Fruit fly (Drosophila melanogaster): ENCODE measurements around the gene CG15879.

Gene CG15879

DNA sequence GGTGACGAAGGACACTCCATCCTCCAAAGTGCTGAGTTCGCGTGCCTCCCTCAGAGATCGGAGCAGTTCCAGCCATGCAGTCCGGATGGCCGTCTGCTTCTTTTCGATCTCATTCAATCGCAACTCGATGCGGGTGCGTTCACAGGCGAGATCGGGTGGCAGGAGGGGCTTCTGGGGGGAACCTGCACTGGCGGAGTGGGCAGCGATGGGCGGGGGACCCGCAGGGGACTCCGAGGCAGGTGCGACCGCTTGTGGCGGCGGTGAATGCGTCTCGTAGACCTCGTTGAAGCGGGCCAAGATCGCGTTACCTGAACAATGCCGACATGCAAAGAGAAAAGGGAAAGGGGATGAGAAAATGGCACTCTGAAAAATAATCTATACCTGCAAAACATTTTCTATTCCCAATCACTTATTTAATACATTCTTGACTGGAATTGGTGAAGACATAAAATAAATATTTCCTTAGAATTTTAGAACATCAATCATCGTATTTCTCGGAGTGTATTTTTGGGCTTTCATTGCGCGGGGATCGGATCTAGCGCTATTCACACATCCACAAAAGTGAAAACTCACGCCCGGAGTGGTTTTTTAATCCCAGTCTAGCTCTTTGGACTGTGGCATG, 10.1 kb downstream of the CG15879 start (continued):
- no peak for TF ChIP-seq eve (GFP tag; optimal IDR thresholded peaks at IDR 0.05)
- no peak for TF ChIP-seq CG15514 (GFP tag; optimal IDR thresholded peaks at IDR 0.05)
- TF ChIP-seq Ets97D (GFP tag; optimal IDR thresholded peaks at IDR 0.05): no peak
- no peak for TF ChIP-seq CG2116 (GFP tag; optimal IDR thresholded peaks at IDR 0.05)
- no peak for TF ChIP-seq CG7372 (GFP tag; IDR thresholded peaks at IDR 0.05)
- peak; percentile 44 for TF ChIP-seq Oli (tag; optimal IDR thresholded peaks at IDR 0.05)
- TF ChIP-seq pum (GFP tag; optimal IDR thresholded peaks at IDR 0.05): no peak
- TF ChIP-seq CG17612 (GFP tag; IDR thresholded peaks at IDR 0.05): no peak
- no peak for TF ChIP-seq slou (GFP tag; optimal IDR thresholded peaks at IDR 0.05)
- TF ChIP-seq NC2β (GFP tag; optimal IDR thresholded peaks at IDR 0.05): no peak
- no peak for TF ChIP-seq hb (GFP tag; IDR thresholded peaks at IDR 0.05; ENCODE audit: partially characterized antibody)
- peak in 1 of 2 experiments; percentile 86 for TF ChIP-seq bsh (GFP tag; optimal IDR thresholded peaks at IDR 0.05)
- no peak for TF ChIP-seq CG14441 (GFP tag; IDR thresholded peaks at IDR 0.05)
- TF ChIP-seq Abd-B (GFP tag; optimal IDR thresholded peaks at IDR 0.05): peak; percentile 20
- TF ChIP-seq Camta (GFP tag; optimal IDR thresholded peaks at IDR 0.05): peak; percentile 11
- no peak for TF ChIP-seq CkIIα-i1 (GFP tag; IDR thresholded peaks at IDR 0.05)
- TF ChIP-seq eyg (GFP tag; optimal IDR thresholded peaks at IDR 0.05): no peak
- TF ChIP-seq lilli (GFP tag; optimal IDR thresholded peaks at IDR 0.05): no peak
- peak; percentile 72 for TF ChIP-seq zfh1 (GFP tag; IDR thresholded peaks at IDR 0.05)
- no peak for TF ChIP-seq CG16815 (GFP tag; optimal IDR thresholded peaks at IDR 0.05)
- TF ChIP-seq CG10321 (GFP tag; IDR thresholded peaks at IDR 0.05): no peak
- TF ChIP-seq Ets65A (GFP tag): peak; percentile 89
- no peak for TF ChIP-seq Sin3A (optimal IDR thresholded peaks at IDR 0.05)
- TF ChIP-seq CG4424 (GFP tag; optimal IDR thresholded peaks at IDR 0.05): peak; percentile 57
- peak; percentile 54 for TF ChIP-seq nerfin-1 (tag; optimal IDR thresholded peaks at IDR 0.05)
- TF ChIP-seq Nf-YB (GFP tag; optimal IDR thresholded peaks at IDR 0.05): no peak
- peak; percentile 54 for TF ChIP-seq Asciz (GFP tag; optimal IDR thresholded peaks at IDR 0.05)
- TF ChIP-seq CG9437 (GFP tag; optimal IDR thresholded peaks at IDR 0.05): no peak
- peak; percentile 96 for TF ChIP-seq Blimp-1 (GFP tag; optimal IDR thresholded peaks at IDR 0.05)
- TF ChIP-seq CG12299 (tag; optimal IDR thresholded peaks at IDR 0.05): no peak
- TF ChIP-seq dmrt99B (tag; optimal IDR thresholded peaks at IDR 0.05): peak; percentile 68
- no peak for TF ChIP-seq Six4 (GFP tag; optimal IDR thresholded peaks at IDR 0.05)
- TF ChIP-seq CG8089 (GFP tag; optimal IDR thresholded peaks at IDR 0.05): peak; percentile 10
- TF ChIP-seq CG7839 (tag; optimal IDR thresholded peaks at IDR 0.05): peak; percentile 66
- TF ChIP-seq D19B (GFP tag; optimal IDR thresholded peaks at IDR 0.05): no peak
- no peak for TF ChIP-seq CG18011 (GFP tag; optimal IDR thresholded peaks at IDR 0.05)
- TF ChIP-seq H15 (GFP tag; IDR thresholded peaks at IDR 0.05): peak; percentile 61; the same call in 2 of the 3 replicates
- TF ChIP-seq CG34224 (GFP tag; IDR thresholded peaks at IDR 0.05; ENCODE audit: partially characterized antibody): no peak
- no peak for TF ChIP-seq CG10565 (GFP tag; optimal IDR thresholded peaks at IDR 0.05)
- no peak for TF ChIP-seq ro (GFP tag; IDR thresholded peaks at IDR 0.05)
- peak; percentile 30 for TF ChIP-seq ind (GFP tag; optimal IDR thresholded peaks at IDR 0.05)
- TF ChIP-seq Nf-YC (tag; optimal IDR thresholded peaks at IDR 0.05): no peak
- no peak for TF ChIP-seq sr (GFP tag; IDR thresholded peaks at IDR 0.05)
- TF ChIP-seq pfk (GFP tag; optimal IDR thresholded peaks at IDR 0.05): no peak
- peak; percentile 42 for TF ChIP-seq PHDP (tag; optimal IDR thresholded peaks at IDR 0.05)
- TF ChIP-seq dan (GFP tag; IDR thresholded peaks at IDR 0.05): no peak
- TF ChIP-seq CG14710 (tag; optimal IDR thresholded peaks at IDR 0.05): peak; percentile 66
- no peak for TF ChIP-seq CG11398 (GFP tag; optimal IDR thresholded peaks at IDR 0.05)
- TF ChIP-seq zen (tag; optimal IDR thresholded peaks at IDR 0.05): peak; percentile 36
- peak; percentile 81 for TF ChIP-seq vvl (GFP tag; IDR thresholded peaks at IDR 0.05)
- no peak for TF ChIP-seq Dbx (GFP tag; IDR thresholded peaks at IDR 0.05)

Data from whole organism, embryonic.